Fruit fly (Drosophila melanogaster) whole organism, pupa: ENCODE measurements around the gene ND-49.

Source experiments
- CG10348 ChIP-seq: fragments of 200-800 bp; sonication (Bioruptor generic); IDR thresholded peaks from 2 replicates; pipeline ENCODE4 v1.3.6; 2022; ENCODE audit warnings: missing biosample characterization, missing genetic modification characterization
- CG12605 ChIP-seq: fragments of 200-800 bp; sonication (Bioruptor generic); IDR thresholded peaks from 2 replicates; pipeline ENCODE4 v1.3.6; 2022; ENCODE audit warnings: missing biosample characterization, missing genetic modification characterization
- CG13204 ChIP-seq: fragments of 200-800 bp; sonication (Bioruptor generic); optimal IDR thresholded peaks from 2 replicates; lab custom pipeline; 2018; ENCODE audit warnings: missing biosample characterization, mild to moderate bottlenecking, missing genetic modification characterization, moderate library complexity
- CG14655 ChIP-seq: fragments of 200-800 bp; sonication (Bioruptor generic); optimal IDR thresholded peaks from 3 replicates; lab custom pipeline; 2017; ENCODE audit warnings: mild to moderate bottlenecking, missing biosample characterization, missing genetic modification reagents, missing genetic modification characterization
- CG17806 ChIP-seq: fragments of 200-800 bp; sonication (Bioruptor generic); optimal IDR thresholded peaks from 2 replicates; lab custom pipeline; 2018; ENCODE audit warnings: missing biosample characterization, mild to moderate bottlenecking, missing genetic modification characterization, moderate library complexity
- CG32121 ChIP-seq: fragments of 200-800 bp; sonication (Bioruptor generic); IDR thresholded peaks from 2 replicates; pipeline ENCODE4 v1.3.6; 2022; ENCODE audit warnings: missing biosample characterization, missing genetic modification characterization
- CG4496 ChIP-seq: fragments of 200-800 bp; sonication (Bioruptor generic); IDR thresholded peaks from 3 replicates; pipeline ENCODE4 v1.3.6; 2022; ENCODE audit warnings: missing biosample characterization, missing genetic modification characterization
- CG8301 ChIP-seq: fragments of 200-800 bp; sonication (Bioruptor generic); optimal IDR thresholded peaks from 2 replicates; lab custom pipeline; 2018; ENCODE audit warnings: missing biosample characterization, mild to moderate bottlenecking, missing genetic modification characterization
- D1 ChIP-seq: fragments of 200-800 bp; sonication (Bioruptor generic); optimal IDR thresholded peaks from 2 replicates; lab custom pipeline; 2018; ENCODE audit warnings: missing biosample characterization, mild to moderate bottlenecking, missing genetic modification characterization, moderate library complexity
- EcR ChIP-seq: fragments of 200-800 bp; sonication (Bioruptor generic); optimal IDR thresholded peaks from 3 replicates; lab custom pipeline; 2019; ENCODE audit warnings: missing biosample characterization, missing genetic modification characterization, mild to moderate bottlenecking, moderate library complexity, missing genetic modification reagents
- Pif1A ChIP-seq: fragments of 200-800 bp; sonication (Bioruptor generic); optimal IDR thresholded peaks from 3 replicates; lab custom pipeline; 2016; ENCODE audit warnings: missing biosample characterization, missing genetic modification characterization
- Pif1B ChIP-seq: fragments of 200-800 bp; sonication (Bioruptor generic); optimal IDR thresholded peaks from 3 replicates; lab custom pipeline; 2016; ENCODE audit warnings: missing biosample characterization, missing genetic modification characterization

DNA sequence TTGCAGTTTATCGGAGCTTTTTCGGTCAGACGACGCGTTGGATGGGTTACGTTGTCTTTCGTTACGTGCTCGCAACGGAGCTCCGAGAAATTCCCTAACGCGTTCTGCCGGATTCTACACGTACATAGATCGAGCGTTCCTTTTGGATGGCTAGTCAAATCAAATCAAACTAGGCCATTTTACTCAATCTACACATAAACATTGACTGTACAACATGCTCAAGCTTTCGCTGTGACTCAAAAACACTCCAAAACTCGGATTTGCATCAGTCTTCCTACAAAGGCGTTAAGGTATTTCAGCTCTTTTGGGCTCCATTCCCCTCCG is 13.5 kb downstream of the ND-49 start, which contains the start of gene Pur-alpha:
- TF ChIP-seq CG32121 (no peak), CG14655 (no peak), EcR (GFP tag; lab: Kevin White, UChicago) (no peak), CG17806 (tag; lab: Kevin White, UChicago) (no peak), CG4496 (GFP tag; lab: Robert Waterston, UW) (no peak), CG13204 (GFP tag; lab: Kevin White, UChicago) (no peak), D1 (no peak), CG12605 (no peak), Pif1B (GFP tag; lab: Kevin White, UChicago) (no peak), CG8301 (tag; lab: Kevin White, UChicago) (no peak), CG10348 (no peak), Pif1A (GFP tag; lab: Kevin White, UChicago) (no peak)
